Worm (Caenorhabditis elegans): ENCODE results near the gene npr-38.

The npr-38 gene

ce11 chrX:6329542-6330029 is 18.1 kb downstream of the npr-38 start:
- peak; percentile 97 for TF ChIP-seq egrh-3 (GFP tag; IDR thresholded peaks at IDR 0.05)
- TF ChIP-seq zfh-2 (GFP tag; conservative IDR thresholded peaks at IDR 0.05): 0 out of 2 replicates have a peak, but pooled peaks have one; percentile 19

- TF ChIP-seq ZK185.1 (tag; optimal IDR thresholded peaks at IDR 0.05; ENCODE audit: poor library complexity, severe bottlenecking) (no peak), nhr-179 (tag; optimal IDR thresholded peaks at IDR 0.05) (no peak)
Measured at ce11 chrX:6331409-6331808, 19.9 kb downstream of the npr-38 start, which contains the start of gene col-170. Gene col-170 (plus strand): TSS chrX:6331709.

- no peak for TF ChIP-seq nhr-90 (tag; optimal IDR thresholded peaks at IDR 0.05)
- TF ChIP-seq ZK185.1 (tag; optimal IDR thresholded peaks at IDR 0.05; ENCODE audit: poor library complexity, severe bottlenecking): no peak
- TF ChIP-seq die-1 (tag; optimal IDR thresholded peaks at IDR 0.05): no peak
- no peak for TF ChIP-seq ceh-40 (GFP tag; IDR thresholded peaks at IDR 0.05)
- TF ChIP-seq F55B11.4 (tag; optimal IDR thresholded peaks at IDR 0.05; ENCODE audit: borderline replicate concordance, insufficient read depth): no peak
- TF ChIP-seq C17E4.6 (GFP tag; IDR thresholded peaks at IDR 0.05): no peak
- no peak for TF ChIP-seq let-526 (GFP tag; IDR thresholded peaks at IDR 0.05)
- no peak for TF ChIP-seq lsl-1 (GFP tag; optimal IDR thresholded peaks at IDR 0.05)
- TF ChIP-seq dpl-1 (GFP tag; optimal IDR thresholded peaks at IDR 0.05): no peak
- TF ChIP-seq ceh-79 (tag; optimal IDR thresholded peaks at IDR 0.05): no peak
- no peak for TF ChIP-seq tbx-9 (tag; optimal IDR thresholded peaks at IDR 0.05; ENCODE audit: borderline replicate concordance)
Measured at ce11 chrX:6333998-6334397, 22.5 kb downstream of the npr-38 start, which contains the start of gene col-171. Gene col-171 (plus strand): TSS chrX:6334298.

ce11 chrX:6334602-6335001 is 23.1 kb downstream of the npr-38 start:
- TF ChIP-seq lin-26 (GFP tag; IDR thresholded peaks at IDR 0.05): 0 out of 2 replicates have a peak, but pooled peaks have one; percentile 20
- TF ChIP-seq zfh-2 (GFP tag; conservative IDR thresholded peaks at IDR 0.05): peak; percentile 78
- TF ChIP-seq let-607 (tag; optimal IDR thresholded peaks at IDR 0.05): no peak
- TF ChIP-seq ceh-79 (tag; optimal IDR thresholded peaks at IDR 0.05): peak; percentile 16
- TF ChIP-seq ztf-25 (GFP tag; IDR thresholded peaks at IDR 0.05): no peak
- TF ChIP-seq die-1 (tag; optimal IDR thresholded peaks at IDR 0.05): no peak
- no peak for TF ChIP-seq madf-6 (GFP tag; IDR thresholded peaks at IDR 0.05)
- TF ChIP-seq nhr-27 (tag; optimal IDR thresholded peaks at IDR 0.05): no peak
- peak; percentile 29; the same call in 1 of the 2 replicates for TF ChIP-seq B0336.3 (GFP tag; IDR thresholded peaks at IDR 0.05)
- peak; percentile 58; the same call in 1 of the 2 replicates for TF ChIP-seq egrh-3 (GFP tag; IDR thresholded peaks at IDR 0.05)
- no peak for TF ChIP-seq ceh-100 (GFP tag; IDR thresholded peaks at IDR 0.05)

ce11 chrX:6337338-6337737 is 25.8 kb downstream of the npr-38 start:
- TF ChIP-seq ztf-25 (GFP tag; IDR thresholded peaks at IDR 0.05) (no peak), F23B12.7 (tag; optimal IDR thresholded peaks at IDR 0.05; ENCODE audit: insufficient read depth) (no peak), C06A6.2 (GFP tag; conservative IDR thresholded peaks at IDR 0.05) (no peak), snpc-3.4 (tag; optimal IDR thresholded peaks at IDR 0.05) (no peak), atf-7 (tag; optimal IDR thresholded peaks at IDR 0.05) (no peak), pha-4 (tag; optimal IDR thresholded peaks at IDR 0.05) (no peak), lag-1 (GFP tag; IDR thresholded peaks at IDR 0.05) (no peak), tlf-1 (GFP tag; optimal IDR thresholded peaks at IDR 0.05) (no peak), sdz-38 (tag; optimal IDR thresholded peaks at IDR 0.05) (no peak), dpl-1 (GFP tag; optimal IDR thresholded peaks at IDR 0.05) (no peak), F52B5.7 (tag; optimal IDR thresholded peaks at IDR 0.05) (no peak), B0336.3 (GFP tag; IDR thresholded peaks at IDR 0.05) (no peak), him-1 (tag; optimal IDR thresholded peaks at IDR 0.05) (no peak), madf-6 (GFP tag; IDR thresholded peaks at IDR 0.05) (no peak), ets-4 (GFP tag; optimal IDR thresholded peaks at IDR 0.05) (no peak), let-607 (tag; optimal IDR thresholded peaks at IDR 0.05) (no peak), B0019.2 (GFP tag; conservative IDR thresholded peaks at IDR 0.05) (no peak), mel-28 (tag; optimal IDR thresholded peaks at IDR 0.05; ENCODE audit: borderline replicate concordance) (no peak), ZK185.1 (tag; optimal IDR thresholded peaks at IDR 0.05; ENCODE audit: poor library complexity, severe bottlenecking) (no peak), bed-2 (GFP tag; IDR thresholded peaks at IDR 0.05) (no peak)

Measured in whole organism, young adult.